Worm (Caenorhabditis elegans): ENCODE data around the gene rheb-1.
A peak's percentile ranks its signal among the peaks of the same experiment; 100 is the strongest.

rheb-1 gene

ce11 chrIII:9455980-9456658 lies at the start of gene rheb-1, which contains the start of gene spk-1 (continued):
- TF ChIP-seq unc-62 (GFP tag; optimal IDR thresholded peaks at IDR 0.05) (peak; percentile 63), madf-3 (GFP tag; IDR thresholded peaks at IDR 0.05) (peak; percentile 81; the same call in 1 of the 2 replicates), tbp1 (GFP tag; optimal IDR thresholded peaks at IDR 0.05) (peak; percentile 70), hrde-1 (tag; optimal IDR thresholded peaks at IDR 0.05; ENCODE audit: borderline replicate concordance) (no peak), lin-54 (GFP tag; optimal IDR thresholded peaks at IDR 0.05) (peak; percentile 84), nhr-80 (tag; optimal IDR thresholded peaks at IDR 0.05) (peak; percentile 94), nhr-90 (tag; optimal IDR thresholded peaks at IDR 0.05) (peak; percentile 56), F55B11.4 (tag; optimal IDR thresholded peaks at IDR 0.05; ENCODE audit: borderline replicate concordance, insufficient read depth) (no peak), lsl-1 (GFP tag; optimal IDR thresholded peaks at IDR 0.05) (peak; percentile 93), aptf-2 (GFP tag; conservative IDR thresholded peaks at IDR 0.05) (no peak), cebp-2 (GFP tag; IDR thresholded peaks at IDR 0.05) (no peak), madf-10 (tag; optimal IDR thresholded peaks at IDR 0.05) (peak; percentile 84), tlf-1 (GFP tag; optimal IDR thresholded peaks at IDR 0.05) (peak; percentile 91), pha-4 (tag; optimal IDR thresholded peaks at IDR 0.05) (peak; percentile 33), nhr-27 (tag; optimal IDR thresholded peaks at IDR 0.05) (no peak), dpl-1 (GFP tag; optimal IDR thresholded peaks at IDR 0.05) (peak; percentile 51), cebp-1 (GFP tag; IDR thresholded peaks at IDR 0.05) (peak; percentile 77), cebp-1 (tag; optimal IDR thresholded peaks at IDR 0.05) (peak; percentile 86), nhr-179 (tag; optimal IDR thresholded peaks at IDR 0.05) (no peak), dpff-1 (tag; optimal IDR thresholded peaks at IDR 0.05) (no peak), F57C9.4 (tag; optimal IDR thresholded peaks at IDR 0.05) (no peak), snpc-4 (GFP tag; optimal IDR thresholded peaks at IDR 0.05) (peak; percentile 27), snpc-4 (tag; optimal IDR thresholded peaks at IDR 0.05) (peak; percentile 66 to 75 (median 72)), fkh-3 (tag; optimal IDR thresholded peaks at IDR 0.05) (no peak), atf-7 (tag; optimal IDR thresholded peaks at IDR 0.05) (peak; percentile 83), lin-35 (GFP tag; optimal IDR thresholded peaks at IDR 0.05) (peak in 1 of 3 experiments; percentile 58), repo-1 (tag; optimal IDR thresholded peaks at IDR 0.05) (peak; percentile 35), F52B5.7 (tag; optimal IDR thresholded peaks at IDR 0.05) (peak; percentile 38), Y53F4B.3 (GFP tag; IDR thresholded peaks at IDR 0.05) (no peak), Y67H2A.10 (GFP tag; conservative IDR thresholded peaks at IDR 0.05) (peak; percentile 87), ceh-58 (GFP tag; IDR thresholded peaks at IDR 0.05) (no peak), ama-1 (optimal IDR thresholded peaks at IDR 0.05) (no peak), ama-1 (GFP tag; optimal IDR thresholded peaks at IDR 0.05) (no peak), dox-1 (GFP tag; IDR thresholded peaks at IDR 0.05) (peak; percentile 97), F33H1.4 (GFP tag; IDR thresholded peaks at IDR 0.05) (peak; percentile 72), egl-44 (GFP tag; IDR thresholded peaks at IDR 0.05) (peak; percentile 65; the same call in 1 of the 2 replicates), nfya-2 (GFP tag; IDR thresholded peaks at IDR 0.05) (no peak), C17E4.6 (GFP tag; IDR thresholded peaks at IDR 0.05) (no peak), ztf-22 (GFP tag; optimal IDR thresholded peaks at IDR 0.05) (peak; percentile 87), F37B4.10 (GFP tag; IDR thresholded peaks at IDR 0.05) (peak; percentile 80; the same call in 1 of the 2 replicates), akir-1 (GFP tag; optimal IDR thresholded peaks at IDR 0.05) (no peak), mel-28 (tag; optimal IDR thresholded peaks at IDR 0.05; ENCODE audit: borderline replicate concordance) (no peak), rec-8 (tag; optimal IDR thresholded peaks at IDR 0.05) (no peak), madf-8 (GFP tag; conservative IDR thresholded peaks at IDR 0.05) (peak; percentile 56; the same call in 1 of the 2 replicates), K12H6.12 (tag; optimal IDR thresholded peaks at IDR 0.05) (peak; percentile 76), mes-4 (tag; optimal IDR thresholded peaks at IDR 0.05) (no peak), hsf-1 (GFP tag; IDR thresholded peaks at IDR 0.05) (peak; percentile 59; the same call in 1 of the 2 replicates), ceh-100 (GFP tag; IDR thresholded peaks at IDR 0.05) (peak; percentile 54; the same call in 1 of the 2 replicates)
